Worm (Caenorhabditis elegans): ENCODE results near the gene gadr-4.
A peak's percentile ranks its signal among the peaks of the same experiment; 100 is the strongest.

Gene gadr-4

ce11 chrII:4094030-4094846, 31.9 kb upstream of the gadr-4 start (continued):
- TF ChIP-seq unc-130 (GFP tag; optimal IDR thresholded peaks at IDR 0.05) (no peak), Y75B8A.6 (GFP tag; IDR thresholded peaks at IDR 0.05) (0 out of 2 replicates have a peak, but pooled peaks have one; percentile 71), lin-13 (GFP tag; optimal IDR thresholded peaks at IDR 0.05) (peak; percentile 5), tra-1 (GFP tag; IDR thresholded peaks at IDR 0.05) (0 out of 2 replicates have a peak, but pooled peaks have one; percentile 18), madf-9 (GFP tag; conservative IDR thresholded peaks at IDR 0.05) (0 out of 2 replicates have a peak, but pooled peaks have one; percentile 44), vab-7 (GFP tag; IDR thresholded peaks at IDR 0.05) (peak; percentile 11; the same call in 1 of the 2 replicates), dve-1 (tag; optimal IDR thresholded peaks at IDR 0.05; ENCODE audit: insufficient read depth) (peak; percentile 10), hlh-30 (tag; optimal IDR thresholded peaks at IDR 0.05; ENCODE audit: insufficient read depth) (peak; percentile 21), daf-16 (GFP tag; optimal IDR thresholded peaks at IDR 0.05) (peak in 1 of 2 experiments; percentile 19), daf-16 (tag; optimal IDR thresholded peaks at IDR 0.05) (no peak), lim-7 (GFP tag; IDR thresholded peaks at IDR 0.05) (peak; percentile 60; the same call in 1 of the 2 replicates), gei-8 (GFP tag; optimal IDR thresholded peaks at IDR 0.05) (peak; percentile 19), R02D3.7 (tag; optimal IDR thresholded peaks at IDR 0.05) (no peak), egl-43 (GFP tag; IDR thresholded peaks at IDR 0.05) (no peak), nhr-76 (tag; optimal IDR thresholded peaks at IDR 0.05) (no peak), lsy-2 (tag; optimal IDR thresholded peaks at IDR 0.05) (peak in 1 of 2 experiments; percentile 95), duxl-1 (tag; optimal IDR thresholded peaks at IDR 0.05; ENCODE audit: poor library complexity) (peak; percentile 37), sdz-12 (GFP tag; optimal IDR thresholded peaks at IDR 0.05) (no peak), nhr-48 (tag; optimal IDR thresholded peaks at IDR 0.05) (peak; percentile 15), mxl-2 (GFP tag; conservative IDR thresholded peaks at IDR 0.05) (0 out of 2 replicates have a peak, but pooled peaks have one; percentile 13), ZK546.5 (tag; optimal IDR thresholded peaks at IDR 0.05) (no peak), T26A8.4 (GFP tag; IDR thresholded peaks at IDR 0.05) (peak; percentile 60), zfp-3 (GFP tag; conservative IDR thresholded peaks at IDR 0.05) (0 out of 2 replicates have a peak, but pooled peaks have one; percentile 64)

- TF ChIP-seq aly-2 (tag; optimal IDR thresholded peaks at IDR 0.05) (no peak), dve-1 (tag; optimal IDR thresholded peaks at IDR 0.05; ENCODE audit: insufficient read depth) (no peak), ceh-62 (tag; optimal IDR thresholded peaks at IDR 0.05) (no peak), lsy-2 (tag; optimal IDR thresholded peaks at IDR 0.05) (peak in 1 of 2 experiments; percentile 39), zfp-3 (GFP tag; conservative IDR thresholded peaks at IDR 0.05) (peak; percentile 48; the same call in 1 of the 2 replicates), nhr-77 (tag; optimal IDR thresholded peaks at IDR 0.05) (no peak), unc-62 (GFP tag; optimal IDR thresholded peaks at IDR 0.05 in 1 of 2) (peak in 1 of 2 experiments; percentile 58), unc-62 (tag; optimal IDR thresholded peaks at IDR 0.05) (no peak), ztf-7 (tag; optimal IDR thresholded peaks at IDR 0.05) (no peak)
Measured at ce11 chrII:4092502-4092901, 30.1 kb upstream of the gadr-4 start.

- TF ChIP-seq F49E8.2 (tag; optimal IDR thresholded peaks at IDR 0.05; ENCODE audit: borderline replicate concordance) = no peak
- TF ChIP-seq ztf-7 (tag; optimal IDR thresholded peaks at IDR 0.05) = no peak
- TF ChIP-seq unc-130 (GFP tag; optimal IDR thresholded peaks at IDR 0.05) = no peak
- no peak for TF ChIP-seq daf-19 (GFP tag; conservative IDR thresholded peaks at IDR 0.05)
- TF ChIP-seq lin-13 (GFP tag; optimal IDR thresholded peaks at IDR 0.05) = no peak
- no peak for TF ChIP-seq cey-2 (tag; optimal IDR thresholded peaks at IDR 0.05; ENCODE audit: borderline replicate concordance, insufficient read depth)
- TF ChIP-seq aha-1 (tag) = peak; percentile 97
- no peak for TF ChIP-seq egl-43 (GFP tag; IDR thresholded peaks at IDR 0.05)
Measured at ce11 chrII:4091828-4092227, 29.5 kb upstream of the gadr-4 start, which contains the start of gene R11F4.1. TSS of gene R11F4.1 (plus strand) at chrII:4091930.

- TF ChIP-seq jun-1 (tag; optimal IDR thresholded peaks at IDR 0.05) (no peak), daf-8 (GFP tag; IDR thresholded peaks at IDR 0.05) (no peak), ceh-20 (GFP tag; IDR thresholded peaks at IDR 0.05) (no peak), arid-1 (GFP tag; conservative IDR thresholded peaks at IDR 0.05) (no peak), unc-62 (GFP tag; optimal IDR thresholded peaks at IDR 0.05 in 1 of 2) (peak in 1 of 2 experiments; percentile 24), unc-62 (tag; optimal IDR thresholded peaks at IDR 0.05) (no peak), ztf-7 (tag; optimal IDR thresholded peaks at IDR 0.05) (no peak), unc-39 (tag; optimal IDR thresholded peaks at IDR 0.05) (no peak), nhr-237 (tag; optimal IDR thresholded peaks at IDR 0.05) (no peak), duxl-1 (tag; optimal IDR thresholded peaks at IDR 0.05; ENCODE audit: poor library complexity) (no peak), lir-3 (tag; optimal IDR thresholded peaks at IDR 0.05) (no peak), mdl-1 (tag; optimal IDR thresholded peaks at IDR 0.05) (peak in 1 of 2 experiments; percentile 41), dve-1 (tag; optimal IDR thresholded peaks at IDR 0.05; ENCODE audit: insufficient read depth) (peak; percentile 35), php-3 (GFP tag; IDR thresholded peaks at IDR 0.05) (no peak), daf-16 (GFP tag; optimal IDR thresholded peaks at IDR 0.05) (no peak), daf-16 (tag; optimal IDR thresholded peaks at IDR 0.05) (peak; percentile 34), cey-2 (tag; optimal IDR thresholded peaks at IDR 0.05; ENCODE audit: borderline replicate concordance, insufficient read depth) (no peak), tra-1 (GFP tag; IDR thresholded peaks at IDR 0.05) (0 out of 2 replicates have a peak, but pooled peaks have one; percentile 25)
Measured at ce11 chrII:4090790-4091189, 28.4 kb upstream of the gadr-4 start.
